Worm (Caenorhabditis elegans): ENCODE results near the gene cct-4.
A peak's percentile ranks its signal among the peaks of the same experiment; 100 is the strongest.

DNA sequence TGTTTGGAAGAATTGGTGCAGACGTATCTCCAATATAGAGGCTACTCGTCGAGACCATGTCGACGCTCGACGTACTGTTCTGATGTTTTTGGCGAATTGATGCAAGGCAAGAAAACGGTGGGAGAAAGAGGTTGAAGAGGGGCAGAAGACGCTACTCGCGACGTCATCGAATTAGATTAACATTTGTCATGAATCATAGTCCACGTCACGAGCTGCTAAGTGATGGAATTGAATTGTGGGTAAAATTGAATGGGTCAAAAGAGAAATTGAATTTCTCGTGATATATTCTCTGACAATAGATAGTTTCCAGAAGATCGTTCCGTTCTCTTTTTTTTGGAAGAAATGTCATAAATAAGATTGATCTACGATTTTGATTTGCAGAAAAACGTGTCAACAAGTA lies 23.8 kb upstream of the cct-4 start:
- no peak for TF ChIP-seq aly-2 (tag; optimal IDR thresholded peaks at IDR 0.05)
- no peak for TF ChIP-seq nhr-28 (tag; optimal IDR thresholded peaks at IDR 0.05)
- no peak for TF ChIP-seq pag-3 (tag; optimal IDR thresholded peaks at IDR 0.05; ENCODE audit: borderline replicate concordance, insufficient read depth)
- no peak for TF ChIP-seq ztf-11 (tag; optimal IDR thresholded peaks at IDR 0.05)
- TF ChIP-seq unc-62 (GFP tag; optimal IDR thresholded peaks at IDR 0.05) = no peak
- TF ChIP-seq rnt-1 (tag; optimal IDR thresholded peaks at IDR 0.05) = no peak
- no peak for TF ChIP-seq ama-1 (optimal IDR thresholded peaks at IDR 0.05)
- no peak for TF ChIP-seq lin-13 (GFP tag; optimal IDR thresholded peaks at IDR 0.05)
- no peak for TF ChIP-seq sox-4 (tag; optimal IDR thresholded peaks at IDR 0.05)
- peak; percentile 36 for TF ChIP-seq blmp-1 (tag; optimal IDR thresholded peaks at IDR 0.05)
- no peak for TF ChIP-seq mep-1 (tag; optimal IDR thresholded peaks at IDR 0.05)
